Fruit fly (Drosophila melanogaster): ENCODE data around the gene CG32453.

CG32453 gene

dm6 chr3L:22737732-22738611 lies 40.9 kb downstream of the CG32453 start, which contains the start of gene CG11241 (continued):
- TF ChIP-seq CG18599 (GFP tag; optimal IDR thresholded peaks at IDR 0.05) (peak; percentile 12), Jarid2 (GFP tag; optimal IDR thresholded peaks at IDR 0.05) (peak; percentile 40), Hr78 (GFP tag; optimal IDR thresholded peaks at IDR 0.05) (peak in 1 of 2 experiments; percentile 18)

DNA sequence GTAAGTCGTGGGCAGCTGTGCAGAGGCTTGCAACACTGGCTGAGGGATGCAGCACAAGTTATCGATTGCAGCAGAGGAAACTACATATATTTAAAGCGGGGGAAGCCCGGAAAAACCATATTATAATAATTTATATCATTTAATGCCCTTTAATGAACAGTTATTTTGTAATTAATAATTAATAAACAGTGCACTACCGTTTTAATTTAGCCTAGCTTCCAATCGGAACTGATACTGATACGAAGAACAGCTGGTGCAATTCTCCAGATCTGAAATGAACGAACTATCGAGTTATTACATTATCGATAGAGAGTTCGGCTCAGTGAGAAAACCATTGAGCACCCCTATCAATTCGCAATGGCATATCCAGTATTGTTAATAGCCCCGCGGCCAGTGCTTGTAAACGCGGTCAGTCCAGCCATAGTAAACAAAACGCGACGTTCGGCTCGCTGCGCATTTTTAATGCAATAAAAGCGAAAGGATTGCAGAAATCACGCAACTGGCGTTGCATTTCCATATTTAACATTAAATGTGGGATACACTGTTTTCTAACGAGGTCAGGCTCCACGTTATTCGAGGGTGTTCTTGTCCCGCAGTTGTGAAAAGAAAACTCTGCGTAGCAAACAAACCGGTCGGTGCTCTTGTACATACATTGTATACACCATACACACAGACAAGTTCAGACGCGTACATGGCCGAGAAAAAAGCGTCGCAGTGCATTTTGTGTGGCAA lies 44.5 kb downstream of the CG32453 start, which contains the start of gene CG7369:
Gene CG7369 (plus strand): TSS at position 405 of the 732 bp plus-strand sequence.
- TF ChIP-seq CG16779 (GFP tag; IDR thresholded peaks at IDR 0.05) (peak; percentile 71), Hr3 (GFP tag; optimal IDR thresholded peaks at IDR 0.05) (peak; percentile 87), CG10147 (GFP tag; optimal IDR thresholded peaks at IDR 0.05) (peak; percentile 82), CG11695 (GFP tag; IDR thresholded peaks at IDR 0.05) (peak; percentile 75), tna (GFP tag; IDR thresholded peaks at IDR 0.05; ENCODE audit: partially characterized antibody) (no peak; the same call in 1 of the 2 replicates), ham (GFP tag; IDR thresholded peaks at IDR 0.05) (peak; percentile 54; the same call in 1 of the 2 replicates), crol (GFP tag; IDR thresholded peaks at IDR 0.05) (0 out of 2 replicates have a peak, but pooled peaks have one; percentile 8), Dref (GFP tag; IDR thresholded peaks at IDR 0.05) (peak; percentile 71), CG4328 (GFP tag; optimal IDR thresholded peaks at IDR 0.05) (peak; percentile 82), insv (GFP tag; optimal IDR thresholded peaks at IDR 0.05) (peak in 1 of 2 experiments; percentile 68), danr (GFP tag; IDR thresholded peaks at IDR 0.05) (peak; percentile 24; the same call in 1 of the 2 replicates), Atf6 (GFP tag; IDR thresholded peaks at IDR 0.05) (peak; percentile 77), Fer3 (tag; optimal IDR thresholded peaks at IDR 0.05) (peak; percentile 77), CG14710 (tag; optimal IDR thresholded peaks at IDR 0.05) (peak; percentile 87), dmrt99B (tag; optimal IDR thresholded peaks at IDR 0.05) (peak; percentile 76), CG6791 (GFP tag; IDR thresholded peaks at IDR 0.05; ENCODE audit: partially characterized antibody) (peak; percentile 57; the same call in 2 of the 3 replicates), scrt (GFP tag; optimal IDR thresholded peaks at IDR 0.05) (peak; percentile 53), ems (GFP tag; optimal IDR thresholded peaks at IDR 0.05) (peak; percentile 57), jing (GFP tag; optimal IDR thresholded peaks at IDR 0.05) (peak; percentile 52), CG1233 (GFP tag; optimal IDR thresholded peaks at IDR 0.05) (peak; percentile 85), Bdp1 (GFP tag; optimal IDR thresholded peaks at IDR 0.05) (peak; percentile 36), HLH4C (GFP tag; IDR thresholded peaks at IDR 0.05; ENCODE audit: partially characterized antibody) (peak; percentile 73), Med (GFP tag) (peak; percentile 95), CTCF (GFP tag; optimal IDR thresholded peaks at IDR 0.05) (peak; percentile 10), bcd (GFP tag; optimal IDR thresholded peaks at IDR 0.05) (peak; percentile 87), sim (GFP tag; IDR thresholded peaks at IDR 0.05) (no peak), zen2 (GFP tag; IDR thresholded peaks at IDR 0.05; ENCODE audit: partially characterized antibody) (peak; percentile 34; the same call in 1 of the 3 replicates), YL-1 (GFP tag; optimal IDR thresholded peaks at IDR 0.05) (peak; percentile 74), tup (GFP tag; optimal IDR thresholded peaks at IDR 0.05) (peak; percentile 83), slp2 (GFP tag; optimal IDR thresholded peaks at IDR 0.05) (peak; percentile 37), nerfin-2 (GFP tag; IDR thresholded peaks at IDR 0.05; ENCODE audit: partially characterized antibody) (peak; percentile 59), sima (GFP tag; optimal IDR thresholded peaks at IDR 0.05) (no peak), CG17829 (tag; optimal IDR thresholded peaks at IDR 0.05) (peak; percentile 81), pan (optimal IDR thresholded peaks at IDR 0.05) (no peak), pan (GFP tag; optimal IDR thresholded peaks at IDR 0.05 in 1 of 2, IDR thresholded peaks at IDR 0.05 in 1 of 2) (peak in 1 of 2 experiments; percentile 74), CG32767 (GFP tag; IDR thresholded peaks at IDR 0.05) (peak; percentile 59), CG2202 (tag; optimal IDR thresholded peaks at IDR 0.05) (peak; percentile 27), CG17385 (GFP tag; optimal IDR thresholded peaks at IDR 0.05) (peak; percentile 68), Myb (GFP tag; optimal IDR thresholded peaks at IDR 0.05) (peak; percentile 62), Fer1 (GFP tag; optimal IDR thresholded peaks at IDR 0.05) (peak; percentile 80), lmd (GFP tag; IDR thresholded peaks at IDR 0.05) (no peak; the same call in none of the 2 replicates), toy (GFP tag; IDR thresholded peaks at IDR 0.05) (peak; percentile 51; the same call in 1 of the 2 replicates)
